Worm (Caenorhabditis elegans): ENCODE measurements around the gene col-44.

DNA sequence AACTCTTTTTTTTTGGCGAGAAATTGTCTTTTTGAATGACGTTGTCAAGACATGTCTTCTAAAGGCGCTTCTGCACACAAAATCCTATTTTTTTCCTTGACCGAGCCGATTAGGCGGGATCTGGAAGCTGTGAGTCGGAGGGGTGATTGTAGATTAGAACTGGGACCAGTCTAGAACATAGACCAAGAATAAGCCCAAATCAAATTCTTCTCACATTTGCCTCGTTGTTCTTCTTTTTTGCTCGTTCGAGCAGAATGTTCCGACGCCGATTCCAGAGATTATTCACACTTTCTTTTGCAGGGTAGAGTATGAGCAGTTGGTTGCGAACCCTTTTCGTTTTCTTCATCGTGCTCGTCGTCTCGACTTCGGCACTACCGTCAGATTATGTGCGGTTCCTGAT is 27.3 kb downstream of the col-44 start, which contains the start of gene nlp-53:
- TF ChIP-seq tab-1 (GFP tag; IDR thresholded peaks at IDR 0.05) (no peak), flt-1 (GFP tag; IDR thresholded peaks at IDR 0.05) (no peak), ref-1 (GFP tag; conservative IDR thresholded peaks at IDR 0.05) (no peak), klf-2 (GFP tag; conservative IDR thresholded peaks at IDR 0.05) (no peak), ztf-23 (GFP tag; IDR thresholded peaks at IDR 0.05) (no peak), med-1 (GFP tag; optimal IDR thresholded peaks at IDR 0.05; ENCODE audit: insufficient read depth) (no peak), cog-1 (tag; optimal IDR thresholded peaks at IDR 0.05) (no peak)

Measured in whole organism, midembryonic.